Worm (Caenorhabditis elegans) whole organism, early embryonic: ENCODE measurements around the gene camt-1.

Source experiments
- B0310.2 ChIP-seq: sonication (generic microtip); optimal IDR thresholded peaks from 2 replicates; lab custom pipeline; 2016; ENCODE audit warnings: mild to moderate bottlenecking, missing genetic modification characterization, missing compliant biosample characterization
- F13C5.2 ChIP-seq: sonication (generic microtip); optimal IDR thresholded peaks from 2 replicates; lab custom pipeline; 2017; ENCODE audit warnings: mild to moderate bottlenecking, missing genetic modification characterization, inconsistent platforms, missing compliant biosample characterization
- aly-1 ChIP-seq: sonication (generic microtip); optimal IDR thresholded peaks from 2 replicates; lab custom pipeline; 2016; ENCODE audit warnings: missing genetic modification characterization, missing compliant biosample characterization
- ama-1 ChIP-seq: fragments of 150-350 bp; optimal IDR thresholded peaks from 2 replicates; lab custom pipeline; 2014
- ceh-13 ChIP-seq: fragments of 200-800 bp; sonication (Bioruptor generic); optimal IDR thresholded peaks from 2 replicates; lab custom pipeline; 2018; ENCODE audit warnings: mild to moderate bottlenecking, missing genetic modification characterization, missing compliant biosample characterization
- ceh-36 ChIP-seq: sonication (generic microtip); optimal IDR thresholded peaks from 2 replicates; lab custom pipeline; 2016; ENCODE audit warnings: missing genetic modification characterization, inconsistent platforms, missing compliant biosample characterization
- ets-7 ChIP-seq: sonication (generic microtip); optimal IDR thresholded peaks from 2 replicates; lab custom pipeline; 2016; ENCODE audit warnings: missing genotype, missing genetic modification characterization, missing compliant biosample characterization
- flt-1 ChIP-seq: fragments of 200-800 bp; sonication (Bioruptor generic); IDR thresholded peaks from 2 replicates; pipeline ENCODE4 v1.3.6; 2022; ENCODE audit warnings: missing genetic modification characterization, missing compliant biosample characterization
- hmbx-1 ChIP-seq: sonication (generic microtip); optimal IDR thresholded peaks from 2 replicates; lab custom pipeline; 2016; ENCODE audit warnings: mild to moderate bottlenecking, missing genetic modification characterization, missing compliant biosample characterization
- hmg-4 ChIP-seq: fragments of 200-800 bp; sonication (Bioruptor generic); optimal IDR thresholded peaks from 2 replicates; lab custom pipeline; 2018; ENCODE audit warnings: mild to moderate bottlenecking, missing genetic modification characterization, missing compliant biosample characterization
- hnd-1 ChIP-seq: sonication (generic microtip); optimal IDR thresholded peaks from 2 replicates; lab custom pipeline; 2016; ENCODE audit warnings: missing genetic modification characterization, missing compliant biosample characterization
- pes-1 ChIP-seq: fragments of 200-800 bp; sonication (Bioruptor generic); IDR thresholded peaks from 2 replicates; pipeline ENCODE4 v1.3.6; 2022; ENCODE audit warnings: missing genetic modification reagents, missing genetic modification characterization, missing compliant biosample characterization
- scrt-1 ChIP-seq: fragments of 200-800 bp; sonication (Bioruptor generic); IDR thresholded peaks from 2 replicates; pipeline ENCODE4 v1.3.6; 2022; ENCODE audit warnings: missing genetic modification characterization, missing compliant biosample characterization
- sea-1 ChIP-seq: fragments of 200-800 bp; sonication (Bioruptor generic); conservative IDR thresholded peaks from 2 replicates; pipeline ENCODE4 v1.3.6; 2022; ENCODE audit warnings: missing genetic modification characterization, missing compliant biosample characterization
- tbx-11 ChIP-seq: fragments of 200-800 bp; sonication (Bioruptor generic); IDR thresholded peaks from 2 replicates; pipeline ENCODE4 v1.3.6; 2022; ENCODE audit warnings: missing genetic modification characterization, missing compliant biosample characterization
- tbx-37 ChIP-seq: fragments of 200-800 bp; sonication (Bioruptor generic); conservative IDR thresholded peaks from 2 replicates; pipeline ENCODE4 v1.3.6; 2022; ENCODE audit warnings: missing genetic modification reagents, missing genetic modification characterization, missing compliant biosample characterization
- tra-4 ChIP-seq: sonication (generic microtip); optimal IDR thresholded peaks from 2 replicates; lab custom pipeline; 2017; ENCODE audit warnings: missing genetic modification characterization, missing compliant biosample characterization

The camt-1 gene

DNA sequence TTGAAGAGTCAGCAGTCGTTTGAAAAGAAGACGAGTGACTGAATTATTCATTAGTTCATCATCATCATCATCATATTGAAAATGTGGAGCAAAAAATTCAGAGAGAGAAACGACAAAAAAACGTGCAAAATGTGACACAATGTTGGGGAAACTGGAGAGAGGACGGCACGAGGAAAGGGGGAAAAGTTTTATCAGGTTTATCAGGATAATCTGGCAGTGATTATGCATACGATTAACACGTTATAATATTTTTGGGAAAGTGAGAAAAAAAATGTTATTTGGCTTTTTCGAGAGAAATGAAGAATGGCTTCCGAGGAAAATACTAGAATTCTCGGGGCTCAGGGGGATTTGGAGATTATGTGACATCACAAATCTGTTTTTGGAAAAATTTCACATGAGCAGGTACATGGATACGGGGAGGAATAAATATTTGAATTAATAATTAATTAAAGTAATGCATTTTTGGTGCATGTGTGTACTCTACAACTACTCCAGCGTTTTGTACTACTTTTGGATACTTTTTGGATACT is at the start of gene camt-1:
Gene camt-1 (minus strand): TSS at position 51 of the 530 bp plus-strand sequence.
- no peak for TF ChIP-seq pes-1
- no peak for TF ChIP-seq tbx-11 (GFP tag; lab: Robert Waterston, UW)
- TF ChIP-seq tbx-37 (GFP tag; lab: Robert Waterston, UW), result no peak
- no peak for TF ChIP-seq hnd-1 (tag; lab: Kevin White, UChicago)
- TF ChIP-seq flt-1, result no peak
- no peak for TF ChIP-seq ceh-13 (GFP tag; lab: Kevin White, UChicago)
- TF ChIP-seq scrt-1 (GFP tag; lab: Robert Waterston, UW), result no peak
- no peak for TF ChIP-seq ceh-36 (tag; lab: Kevin White, UChicago)

DNA sequence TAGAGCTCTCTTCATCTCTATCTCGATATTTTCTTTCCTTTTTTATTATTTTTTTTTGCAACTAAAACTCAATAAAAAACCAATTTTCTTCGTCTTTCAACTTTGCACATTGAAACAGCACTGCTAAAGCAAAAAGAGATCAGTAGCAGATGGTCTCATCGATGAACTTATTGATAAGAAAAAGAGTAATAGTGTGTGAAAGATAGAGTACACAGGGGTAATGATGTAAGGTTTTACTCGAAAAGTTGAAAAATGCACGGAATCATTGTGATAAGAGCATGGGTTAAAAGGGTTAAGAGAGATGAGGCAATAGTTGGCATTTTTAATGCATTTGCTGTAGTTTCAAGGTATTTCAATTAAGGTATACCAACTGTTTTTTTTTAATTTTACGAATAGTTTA is 47.1 kb upstream of the camt-1 start:
- TF ChIP-seq hmbx-1 (tag; lab: Kevin White, UChicago), result no peak
- no peak for TF ChIP-seq ceh-36 (tag; lab: Kevin White, UChicago)
- TF ChIP-seq flt-1, result no peak
- TF ChIP-seq sea-1 (GFP tag; lab: Robert Waterston, UW), result no peak
- no peak for TF ChIP-seq tbx-37 (GFP tag; lab: Robert Waterston, UW)
- TF ChIP-seq F13C5.2, result no peak
- TF ChIP-seq hmg-4 (GFP tag; lab: Kevin White, UChicago), result no peak
- no peak for TF ChIP-seq ceh-13 (GFP tag; lab: Kevin White, UChicago)
- TF ChIP-seq ama-1 (lab: Kevin White, UChicago), result no peak
- no peak for TF ChIP-seq aly-1 (tag; lab: Kevin White, UChicago)
- TF ChIP-seq tbx-11 (GFP tag; lab: Robert Waterston, UW), result no peak
- TF ChIP-seq B0310.2, result no peak
- TF ChIP-seq ets-7, result no peak
- TF ChIP-seq pes-1, result no peak
- no peak for TF ChIP-seq hnd-1 (tag; lab: Kevin White, UChicago)
- TF ChIP-seq scrt-1 (GFP tag; lab: Robert Waterston, UW), result no peak
- TF ChIP-seq tra-4, result no peak

DNA sequence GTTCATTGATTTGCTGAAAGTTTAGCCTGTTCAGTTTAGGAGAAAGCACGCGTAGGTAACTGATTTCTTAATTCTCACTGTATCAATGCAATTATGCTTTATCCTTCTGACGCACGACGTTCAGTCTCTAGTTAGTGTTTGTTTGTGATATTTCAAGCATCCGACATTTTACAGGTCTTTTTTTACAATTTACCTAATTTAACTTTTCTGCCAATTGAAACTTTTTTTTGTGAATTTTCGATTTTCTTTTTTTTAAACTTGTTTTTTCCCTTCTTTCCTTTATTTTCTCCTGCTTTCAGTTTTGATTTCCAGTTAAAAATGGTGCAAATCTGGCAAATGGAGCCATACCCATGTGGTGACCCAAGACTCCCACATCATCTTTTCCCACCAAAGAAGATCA is 45.8 kb upstream of the camt-1 start, which contains the start of gene K07E1.1:
Gene K07E1.1 (plus strand): TSS at position 301 of the 400 bp plus-strand sequence.
- no peak for TF ChIP-seq aly-1 (tag; lab: Kevin White, UChicago)
- no peak for TF ChIP-seq ceh-13 (GFP tag; lab: Kevin White, UChicago)
- TF ChIP-seq tra-4, result no peak
- no peak for TF ChIP-seq tbx-11 (GFP tag; lab: Robert Waterston, UW)
- no peak for TF ChIP-seq hnd-1 (tag; lab: Kevin White, UChicago)
- TF ChIP-seq hmg-4 (GFP tag; lab: Kevin White, UChicago), result no peak
- no peak for TF ChIP-seq flt-1
- TF ChIP-seq pes-1, result no peak
- no peak for TF ChIP-seq hmbx-1 (tag; lab: Kevin White, UChicago)
- no peak for TF ChIP-seq scrt-1 (GFP tag; lab: Robert Waterston, UW)
- no peak for TF ChIP-seq ets-7
- TF ChIP-seq tbx-37 (GFP tag; lab: Robert Waterston, UW), result no peak

DNA sequence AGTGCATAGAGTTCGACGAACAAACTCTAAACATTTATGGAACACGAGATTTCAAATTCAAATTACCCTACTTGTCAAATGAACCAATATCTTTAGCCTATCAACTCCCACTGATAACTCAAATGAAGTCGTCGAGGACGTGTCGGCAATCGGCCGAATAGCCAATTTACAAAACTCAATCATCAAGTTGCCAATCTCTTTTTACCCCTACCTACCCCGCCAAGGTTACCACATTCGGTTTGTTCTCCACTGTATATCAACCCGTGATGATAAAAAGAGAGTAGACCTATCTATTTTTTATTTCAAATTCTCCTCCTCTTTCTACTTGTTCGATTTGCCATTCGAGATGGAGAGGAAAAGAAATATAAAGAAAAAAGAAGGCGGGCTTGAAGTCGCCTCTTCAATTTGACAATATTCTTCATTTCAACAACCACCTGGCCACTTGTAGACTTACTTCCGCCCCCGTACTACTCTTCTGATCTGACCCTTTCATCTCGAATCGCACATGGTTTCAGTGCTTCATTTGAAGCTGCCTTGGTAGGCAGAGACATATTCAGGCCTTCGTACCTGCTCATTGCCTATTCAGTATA is 45.1 kb upstream of the camt-1 start:
- TF ChIP-seq sea-1 (GFP tag; lab: Robert Waterston, UW), result no peak
- no peak for TF ChIP-seq scrt-1 (GFP tag; lab: Robert Waterston, UW)
- no peak for TF ChIP-seq hmg-4 (GFP tag; lab: Kevin White, UChicago)
- TF ChIP-seq ama-1 (lab: Kevin White, UChicago), result no peak
- no peak for TF ChIP-seq tra-4
- TF ChIP-seq tbx-37 (GFP tag; lab: Robert Waterston, UW), result no peak
- no peak for TF ChIP-seq flt-1
- TF ChIP-seq tbx-11 (GFP tag; lab: Robert Waterston, UW), result no peak

DNA sequence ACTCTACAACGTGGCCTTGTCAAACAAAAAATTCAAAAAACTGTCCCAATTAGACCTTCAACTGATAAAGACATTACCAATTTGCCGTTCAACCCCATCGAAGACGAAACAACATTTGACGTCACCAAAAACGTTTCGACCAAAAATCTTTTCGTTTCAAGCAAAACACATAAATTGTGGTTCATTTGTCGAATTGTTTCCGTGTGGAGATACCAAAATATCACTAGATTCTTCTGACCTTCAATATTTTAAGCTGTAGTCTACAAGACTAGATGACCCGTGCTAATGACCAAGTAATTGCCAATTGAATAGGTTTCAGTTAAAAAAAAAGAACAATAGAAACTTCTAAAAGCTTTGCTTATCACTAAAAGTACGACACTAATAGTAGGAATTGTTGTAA is 43.5 kb upstream of the camt-1 start:
- no peak for TF ChIP-seq tbx-37 (GFP tag; lab: Robert Waterston, UW)
- TF ChIP-seq hmbx-1 (tag; lab: Kevin White, UChicago), result no peak
- no peak for TF ChIP-seq aly-1 (tag; lab: Kevin White, UChicago)

DNA sequence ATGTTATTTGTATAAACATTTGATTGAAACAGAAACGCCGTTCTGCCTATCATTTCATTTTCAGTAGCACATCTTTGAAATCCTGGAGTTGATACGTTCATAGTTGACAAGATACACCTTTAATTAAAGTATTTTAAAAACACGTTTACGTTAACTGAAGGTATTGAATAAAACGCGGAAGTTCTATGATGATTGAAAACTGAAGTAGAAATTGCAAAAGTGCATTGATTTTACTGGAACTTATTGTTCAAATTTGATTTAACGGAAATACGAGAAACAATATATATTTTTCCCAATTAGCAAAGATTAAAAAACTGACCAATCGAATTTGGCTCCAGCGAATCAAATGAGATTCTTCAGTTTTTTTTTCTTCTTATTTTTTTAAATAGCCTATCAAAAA is 38.6 kb upstream of the camt-1 start, which contains the start of gene sra-34:
Gene sra-34 (minus strand): TSS at position 101 of the 400 bp plus-strand sequence.
- no peak for TF ChIP-seq scrt-1 (GFP tag; lab: Robert Waterston, UW)
- no peak for TF ChIP-seq tbx-37 (GFP tag; lab: Robert Waterston, UW)
- no peak for TF ChIP-seq flt-1
- TF ChIP-seq hmg-4 (GFP tag; lab: Kevin White, UChicago), result no peak
- no peak for TF ChIP-seq hnd-1 (tag; lab: Kevin White, UChicago)
- no peak for TF ChIP-seq ama-1 (lab: Kevin White, UChicago)
- no peak for TF ChIP-seq F13C5.2
- no peak for TF ChIP-seq tra-4
- no peak for TF ChIP-seq tbx-11 (GFP tag; lab: Robert Waterston, UW)

DNA sequence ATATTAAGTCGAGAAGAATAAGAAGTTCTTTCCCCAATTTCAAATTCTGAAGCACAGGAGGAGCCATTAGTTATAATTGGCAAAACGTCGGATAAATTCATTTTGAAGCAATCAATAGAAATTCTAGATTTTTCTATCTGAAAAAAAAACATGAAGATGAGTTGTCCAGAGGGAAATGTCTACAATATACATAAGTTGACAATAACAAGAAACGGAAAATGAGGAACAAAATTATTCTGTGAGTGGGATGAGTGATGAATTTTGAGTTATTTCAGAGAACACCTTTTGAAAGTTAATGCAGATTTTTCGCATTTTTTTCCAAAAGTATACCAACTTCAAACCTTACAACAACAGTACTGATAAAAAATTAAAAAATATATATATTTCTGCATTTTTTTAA is 35.7 kb upstream of the camt-1 start, which contains the start of gene sra-36:
Gene sra-36 (minus strand): TSS at position 101 of the 400 bp plus-strand sequence.
- TF ChIP-seq hnd-1 (tag; lab: Kevin White, UChicago) (no peak), ama-1 (lab: Kevin White, UChicago) (no peak)

DNA sequence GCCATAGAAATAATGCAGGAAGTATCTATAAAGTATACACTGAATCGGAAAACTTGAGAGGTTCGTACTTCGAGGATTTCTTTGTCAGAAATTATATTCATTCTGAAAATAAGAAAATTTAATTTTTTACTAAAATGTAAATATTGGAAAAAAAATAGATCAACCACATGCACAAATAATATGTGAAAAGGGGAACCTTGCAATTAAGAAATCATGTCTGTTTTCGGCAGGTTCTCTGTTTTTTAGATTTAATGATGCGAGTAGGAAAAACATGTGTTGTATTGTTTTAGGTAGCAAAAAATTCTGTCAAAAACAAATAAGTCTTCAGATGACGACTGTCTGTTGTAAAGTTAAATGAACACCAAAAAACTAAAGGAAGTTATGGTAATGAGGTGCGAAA is 32.2 kb upstream of the camt-1 start, which contains the start of gene sra-33:
Gene sra-33 (minus strand): TSS at position 101 of the 400 bp plus-strand sequence.
- no peak for TF ChIP-seq ceh-36 (tag; lab: Kevin White, UChicago)
- no peak for TF ChIP-seq ama-1 (lab: Kevin White, UChicago)
- TF ChIP-seq aly-1 (tag; lab: Kevin White, UChicago), result no peak
- TF ChIP-seq hnd-1 (tag; lab: Kevin White, UChicago), result no peak
- TF ChIP-seq sea-1 (GFP tag; lab: Robert Waterston, UW), result no peak
- TF ChIP-seq flt-1, result no peak
- TF ChIP-seq pes-1, result no peak
- TF ChIP-seq B0310.2, result no peak
- TF ChIP-seq hmg-4 (GFP tag; lab: Kevin White, UChicago), result no peak
- no peak for TF ChIP-seq scrt-1 (GFP tag; lab: Robert Waterston, UW)
- TF ChIP-seq hmbx-1 (tag; lab: Kevin White, UChicago), result no peak
- TF ChIP-seq ceh-13 (GFP tag; lab: Kevin White, UChicago), result no peak
- no peak for TF ChIP-seq tra-4
- TF ChIP-seq F13C5.2, result no peak
- TF ChIP-seq tbx-37 (GFP tag; lab: Robert Waterston, UW), result no peak
- TF ChIP-seq tbx-11 (GFP tag; lab: Robert Waterston, UW), result no peak
- TF ChIP-seq ets-7, result no peak
